Fruit fly (Drosophila melanogaster) whole organism, embryonic: ENCODE measurements around the gene CG32074.

Experiments used
- CG10366 ChIP-seq: fragments of 200-800 bp; sonication (Bioruptor generic); IDR thresholded peaks from 2 replicates; pipeline ENCODE4 v1.3.6; 2022; ENCODE audit warnings: missing biosample characterization, missing genetic modification characterization
- CG10654 ChIP-seq: fragments of 200-800 bp; sonication (Bioruptor generic); optimal IDR thresholded peaks from 2 replicates; lab custom pipeline; 2016; ENCODE audit warnings: missing biosample characterization, missing genetic modification characterization
- CG11695 ChIP-seq: fragments of 200-800 bp; sonication (Bioruptor generic); IDR thresholded peaks from 3 replicates; pipeline ENCODE4 v1.3.6; 2022; ENCODE audit warnings: missing biosample characterization, missing genetic modification characterization
- CG1233 ChIP-seq: fragments of 200-800 bp; sonication (Bioruptor generic); optimal IDR thresholded peaks from 4 replicates; lab custom pipeline; 2018; ENCODE audit warnings: missing biosample characterization, mild to moderate bottlenecking, missing genetic modification characterization
- CG12391 ChIP-seq: fragments of 200-800 bp; sonication (Bioruptor generic); optimal IDR thresholded peaks from 3 replicates; lab custom pipeline; 2018; ENCODE audit warnings: missing biosample characterization, mild to moderate bottlenecking, missing genetic modification characterization, moderate library complexity
- CG16779 ChIP-seq: fragments of 200-800 bp; sonication (Bioruptor generic); IDR thresholded peaks from 2 replicates; pipeline ENCODE4 v1.3.6; 2022; ENCODE audit warnings: missing biosample characterization, missing genetic modification characterization
- CG17612 ChIP-seq: fragments of 200-800 bp; sonication (Bioruptor generic); IDR thresholded peaks from 2 replicates; pipeline ENCODE4 v1.3.6; 2022; ENCODE audit warnings: missing biosample characterization, missing genetic modification characterization
- CG30431 ChIP-seq: fragments of 200-800 bp; sonication (Bioruptor generic); optimal IDR thresholded peaks from 2 replicates; lab custom pipeline; 2017; ENCODE audit warnings: missing biosample characterization, missing genetic modification characterization
- CG31365 ChIP-seq: fragments of 200-800 bp; sonication (Bioruptor generic); optimal IDR thresholded peaks from 2 replicates; lab custom pipeline; 2018; ENCODE audit warnings: missing biosample characterization, mild to moderate bottlenecking, missing genetic modification characterization
- CG31441 ChIP-seq: fragments of 200-800 bp; sonication (Bioruptor generic); IDR thresholded peaks from 2 replicates; pipeline ENCODE4 v1.3.6; 2022; ENCODE audit warnings: missing biosample characterization, missing genetic modification characterization
- CG3407 ChIP-seq: fragments of 200-800 bp; sonication (Bioruptor generic); optimal IDR thresholded peaks from 2 replicates; lab custom pipeline; 2018; ENCODE audit warnings: missing biosample characterization, mild to moderate bottlenecking, missing genetic modification characterization
- CG3838 ChIP-seq: fragments of 200-800 bp; sonication (Bioruptor generic); optimal IDR thresholded peaks from 3 replicates; lab custom pipeline; 2016; ENCODE audit warnings: missing biosample characterization, missing genetic modification characterization
- CG5245 ChIP-seq: fragments of 200-800 bp; sonication (Bioruptor generic); optimal IDR thresholded peaks from 3 replicates; lab custom pipeline; 2016; ENCODE audit warnings: missing biosample characterization, missing genetic modification characterization
- CG6813 ChIP-seq: fragments of 200-800 bp; sonication (Bioruptor generic); optimal IDR thresholded peaks from 2 replicates; lab custom pipeline; 2017; ENCODE audit warnings: missing biosample characterization, missing genetic modification characterization, mild to moderate bottlenecking, moderate library complexity, missing genetic modification reagents
- CG7357 ChIP-seq: fragments of 200-800 bp; sonication (Bioruptor generic); IDR thresholded peaks from 3 replicates; pipeline ENCODE4 v1.3.6; 2022; ENCODE audit warnings: missing biosample characterization, missing genetic modification characterization
- CG7963 ChIP-seq: fragments of 200-800 bp; sonication (Bioruptor generic); IDR thresholded peaks from 3 replicates; pipeline ENCODE4 v1.3.6; 2022; ENCODE audit warnings: missing biosample characterization, missing genetic modification characterization; ENCODE audit not compliant: partially characterized antibody
- CG9797 ChIP-seq: fragments of 200-800 bp; sonication (Bioruptor generic); optimal IDR thresholded peaks from 3 replicates; lab custom pipeline; 2018; ENCODE audit warnings: missing biosample characterization, mild to moderate bottlenecking, missing genetic modification characterization
- Chrac-16 ChIP-seq: fragments of 200-800 bp; sonication (Bioruptor generic); optimal IDR thresholded peaks from 3 replicates; lab custom pipeline; 2016; ENCODE audit warnings: missing biosample characterization, missing genetic modification characterization
- Dad ChIP-seq: fragments of 200-800 bp; sonication (Bioruptor generic); optimal IDR thresholded peaks from 3 replicates; lab custom pipeline; 2016; ENCODE audit warnings: missing biosample characterization, missing genetic modification characterization
- Dip3 ChIP-seq: fragments of 200-800 bp; sonication (Bioruptor generic); optimal IDR thresholded peaks from 3 replicates; lab custom pipeline; 2016; ENCODE audit warnings: missing biosample characterization, missing genetic modification characterization
- Dll ChIP-seq: fragments of 200-800 bp; sonication (Bioruptor generic); IDR thresholded peaks from 4 replicates; pipeline ENCODE4 v1.3.6; 2022; ENCODE audit warnings: missing biosample characterization, missing genetic modification characterization; ENCODE audit not compliant: partially characterized antibody
- Eip74EF ChIP-seq, 2 experiments: fragments of 200-800 bp in 1 of 2; fragments of >200 bp in 1 of 2; sonication (Bioruptor generic) in 1 of 2; optimal IDR thresholded peaks; 2 replicates each; lab custom pipeline; 2017 to 2019; ENCODE audit warnings: missing biosample characterization in 2 of 2, missing genetic modification characterization in 2 of 2, mild to moderate bottlenecking in 1 of 2, moderate library complexity in 1 of 2
- Fer3 ChIP-seq: fragments of 200-800 bp; sonication (Bioruptor generic); optimal IDR thresholded peaks from 2 replicates; lab custom pipeline; 2018; ENCODE audit warnings: missing biosample characterization, mild to moderate bottlenecking, missing genetic modification characterization, moderate library complexity
- HmgD ChIP-seq: fragments of 200-800 bp; sonication (Bioruptor generic); optimal IDR thresholded peaks from 3 replicates; lab custom pipeline; 2016; ENCODE audit warnings: missing biosample characterization, missing genetic modification characterization
- Lhr ChIP-seq: fragments of 200-800 bp; sonication (Bioruptor generic); optimal IDR thresholded peaks from 3 replicates; lab custom pipeline; 2017; ENCODE audit warnings: mild to moderate bottlenecking, missing biosample characterization, missing genetic modification reagents, missing genetic modification characterization
- Med ChIP-seq: fragments of 200-800 bp; sonication (Bioruptor generic); peaks from one replicate; lab custom pipeline; 2016; ENCODE audit warnings: missing biosample characterization, missing genetic modification characterization, mild to moderate bottlenecking, inconsistent platforms, moderate library complexity
- NFAT ChIP-seq: fragments of 200-800 bp; sonication (Bioruptor generic); IDR thresholded peaks from 2 replicates; pipeline ENCODE4 v1.3.6; 2022; ENCODE audit warnings: missing biosample characterization, missing genetic modification characterization
- Neu2 ChIP-seq: fragments of 200-800 bp; sonication (Bioruptor generic); optimal IDR thresholded peaks from 3 replicates; lab custom pipeline; 2016; ENCODE audit warnings: missing biosample characterization, missing genetic modification characterization, borderline replicate concordance
- Xrp1 ChIP-seq: fragments of 200-800 bp; sonication (Bioruptor generic); IDR thresholded peaks from 2 replicates; pipeline ENCODE4 v1.3.6; 2022; ENCODE audit warnings: missing biosample characterization, missing genetic modification characterization
- ab ChIP-seq: fragments of 200-800 bp; sonication (Bioruptor generic); optimal IDR thresholded peaks from 2 replicates; lab custom pipeline; 2016; ENCODE audit warnings: missing biosample characterization, missing genetic modification characterization
- abd-A ChIP-seq: fragments of 200-800 bp; sonication (Bioruptor generic); optimal IDR thresholded peaks from 3 replicates; lab custom pipeline; 2019; ENCODE audit warnings: missing biosample characterization, mild to moderate bottlenecking, missing genetic modification characterization, moderate library complexity
- btn ChIP-seq: fragments of 200-800 bp; sonication (Bioruptor generic); optimal IDR thresholded peaks from 2 replicates; lab custom pipeline; 2016; ENCODE audit warnings: missing biosample characterization, missing genetic modification characterization
- caup ChIP-seq: fragments of 200-800 bp; sonication (Bioruptor generic); optimal IDR thresholded peaks from 3 replicates; lab custom pipeline; 2017; ENCODE audit warnings: missing biosample characterization, mild to moderate bottlenecking, missing genetic modification characterization, moderate library complexity; ENCODE audit not compliant: severe bottlenecking
- chinmo ChIP-seq: fragments of 200-800 bp; sonication (Bioruptor generic); IDR thresholded peaks from 4 replicates; pipeline ENCODE4 v1.3.6; 2022; ENCODE audit warnings: missing biosample characterization, missing genetic modification characterization; ENCODE audit not compliant: partially characterized antibody
- dan ChIP-seq: fragments of 200-800 bp; sonication (Bioruptor generic); IDR thresholded peaks from 2 replicates; pipeline ENCODE4 v1.3.6; 2022; ENCODE audit warnings: missing biosample characterization, missing genetic modification characterization
- dm ChIP-seq: fragments of 200-800 bp; sonication (Bioruptor generic); optimal IDR thresholded peaks from 3 replicates; lab custom pipeline; 2016; ENCODE audit warnings: missing biosample characterization, missing genetic modification characterization
- fd3F ChIP-seq: fragments of 200-800 bp; sonication (Bioruptor generic); optimal IDR thresholded peaks from 2 replicates; lab custom pipeline; 2018; ENCODE audit warnings: missing biosample characterization, mild to moderate bottlenecking, missing genetic modification characterization, moderate library complexity
- gce ChIP-seq: fragments of 200-800 bp; sonication (Bioruptor generic); IDR thresholded peaks from 3 replicates; pipeline ENCODE4 v1.3.6; 2022; ENCODE audit warnings: missing biosample characterization, missing genetic modification characterization
- gfzf ChIP-seq: fragments of 200-800 bp; sonication (Bioruptor generic); optimal IDR thresholded peaks from 2 replicates; lab custom pipeline; 2016; ENCODE audit warnings: missing biosample characterization, mild to moderate bottlenecking, missing genetic modification characterization, moderate library complexity
- hth ChIP-seq: fragments of >200 bp; optimal IDR thresholded peaks from 2 replicates; lab custom pipeline; 2017; ENCODE audit warnings: inconsistent platforms
- knrl ChIP-seq: fragments of 200-800 bp; sonication (Bioruptor generic); IDR thresholded peaks from 3 replicates; pipeline ENCODE4 v1.3.6; 2022; ENCODE audit warnings: missing biosample characterization, missing genetic modification characterization; ENCODE audit not compliant: partially characterized antibody
- luna ChIP-seq: fragments of 200-800 bp; sonication (Bioruptor generic); optimal IDR thresholded peaks from 2 replicates; lab custom pipeline; 2016; ENCODE audit warnings: missing biosample characterization, missing genetic modification characterization
- sna ChIP-seq: fragments of 200-800 bp; sonication (Bioruptor generic); IDR thresholded peaks from 2 replicates; pipeline ENCODE4 v1.3.6; 2022; ENCODE audit warnings: missing biosample characterization, missing genetic modification characterization; ENCODE audit not compliant: partially characterized antibody
- so ChIP-seq: fragments of 200-800 bp; sonication (Bioruptor generic); IDR thresholded peaks from 3 replicates; pipeline ENCODE4 v1.3.6; 2022; ENCODE audit warnings: missing biosample characterization, missing genetic modification characterization
- sug ChIP-seq: fragments of 200-800 bp; optimal IDR thresholded peaks from 2 replicates; lab custom pipeline; 2019; ENCODE audit warnings: missing biosample characterization, mild to moderate bottlenecking, missing genetic modification characterization, moderate library complexity
- tgo ChIP-seq: fragments of 200-800 bp; sonication (Bioruptor generic); IDR thresholded peaks from 3 replicates; pipeline ENCODE4 v1.3.6; 2022; ENCODE audit warnings: missing biosample characterization, missing genetic modification characterization
- trh ChIP-seq: fragments of 200-800 bp; sonication (Bioruptor generic); optimal IDR thresholded peaks from 2 replicates; lab custom pipeline; 2016; ENCODE audit warnings: missing biosample characterization, missing genetic modification characterization
- tx ChIP-seq: fragments of 200-800 bp; sonication (Bioruptor generic); optimal IDR thresholded peaks from 2 replicates; lab custom pipeline; 2016; ENCODE audit warnings: missing biosample characterization, missing genetic modification characterization
- wek ChIP-seq: fragments of 200-800 bp; sonication (Bioruptor generic); optimal IDR thresholded peaks from 3 replicates; lab custom pipeline; 2018; ENCODE audit warnings: missing biosample characterization, mild to moderate bottlenecking, missing genetic modification characterization, moderate library complexity
- yki ChIP-seq: fragments of >200 bp; optimal IDR thresholded peaks from 3 replicates; lab custom pipeline; 2018

CG32074 gene

DNA sequence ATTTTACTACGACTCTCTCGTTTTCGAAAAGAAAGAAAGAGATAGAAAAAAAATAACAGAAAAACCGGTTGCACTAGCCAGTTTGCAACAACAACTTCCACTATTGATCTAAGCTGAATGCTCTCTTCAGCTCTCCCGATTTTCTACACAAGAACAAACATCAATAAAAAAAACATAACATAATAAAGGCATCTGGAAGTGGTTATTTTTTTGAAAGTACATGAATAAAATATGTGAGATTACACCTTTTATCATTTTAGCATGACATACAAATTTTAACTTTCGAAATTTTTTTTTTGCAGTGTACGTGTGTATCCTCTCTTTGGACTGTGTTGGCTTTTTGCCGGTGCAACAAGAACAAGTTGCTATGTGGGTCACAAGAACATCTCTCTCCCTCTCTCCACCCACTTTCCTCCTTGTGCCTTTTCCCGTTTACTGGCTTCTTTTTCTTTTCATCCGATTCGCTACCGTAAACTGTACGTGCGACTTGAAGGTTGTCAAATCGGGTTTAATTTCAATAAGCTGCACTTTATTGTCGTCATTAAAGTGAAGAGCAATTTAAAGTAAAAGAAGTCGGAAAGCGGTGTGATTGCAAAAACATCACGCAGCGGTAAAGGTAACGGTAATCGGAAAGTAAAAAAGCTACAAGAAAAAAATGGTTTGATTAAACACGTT is 47.4 kb downstream of the CG32074 start (continued):
- peak; percentile 93 for TF ChIP-seq CG6813 (GFP tag; lab: Kevin White, UChicago)
- peak; percentile 78 for TF ChIP-seq wek (GFP tag; lab: Kevin White, UChicago)
- peak; percentile 89 for TF ChIP-seq Dip3 (GFP tag; lab: Kevin White, UChicago)
- peak; percentile 95 for TF ChIP-seq Chrac-16 (GFP tag; lab: Kevin White, UChicago)
- TF ChIP-seq Med (GFP tag; lab: Kevin White, UChicago) = peak; percentile 99
- TF ChIP-seq sna (GFP tag; lab: Robert Waterston, UW) = no peak
- TF ChIP-seq CG1233 (GFP tag; lab: Kevin White, UChicago) = peak; percentile 95
- TF ChIP-seq gfzf (GFP tag; lab: Kevin White, UChicago) = peak; percentile 19
- no peak for TF ChIP-seq Dll (GFP tag; lab: Robert Waterston, UW)
- peak in 1 of 2 experiments; percentile 98 for TF ChIP-seq Eip74EF (GFP tag; optimal IDR thresholded peaks at IDR 0.05; lab: Kevin White, UChicago)
- peak; percentile 95 for TF ChIP-seq tgo (GFP tag; lab: Robert Waterston, UW)
- peak; percentile 94 for TF ChIP-seq CG3407 (GFP tag; lab: Kevin White, UChicago)
- TF ChIP-seq Fer3 (tag; lab: Kevin White, UChicago) = peak; percentile 91
- TF ChIP-seq NFAT (GFP tag; lab: Robert Waterston, UW) = peak; percentile 86
- peak; percentile 94 for TF ChIP-seq dm (GFP tag; lab: Kevin White, UChicago)
- peak; percentile 97 for TF ChIP-seq CG31441 (GFP tag; lab: Robert Waterston, UW)
- TF ChIP-seq dan (GFP tag; lab: Robert Waterston, UW) = peak; percentile 87
- TF ChIP-seq CG3838 (GFP tag; lab: Kevin White, UChicago) = peak; percentile 92
- TF ChIP-seq CG10654 = peak; percentile 92
- peak; percentile 94 for TF ChIP-seq CG11695 (GFP tag; lab: Robert Waterston, UW)
- no peak for TF ChIP-seq yki (lab: Kevin White, UChicago)
- no peak for TF ChIP-seq abd-A (tag; lab: Kevin White, UChicago)
- TF ChIP-seq fd3F (GFP tag; lab: Kevin White, UChicago) = peak; percentile 89
- peak; percentile 75 for TF ChIP-seq sug
- no peak for TF ChIP-seq knrl (GFP tag; lab: Robert Waterston, UW)
- peak; percentile 93 for TF ChIP-seq Lhr (GFP tag; lab: Kevin White, UChicago)
- TF ChIP-seq Neu2 (GFP tag; lab: Kevin White, UChicago) = peak; percentile 86
- peak; percentile 46 for TF ChIP-seq CG9797 (GFP tag; lab: Kevin White, UChicago)
- TF ChIP-seq chinmo (GFP tag; lab: Robert Waterston, UW) = peak; percentile 73; the same call in 1 of the 4 replicates
- peak; percentile 97 for TF ChIP-seq gce (GFP tag; lab: Robert Waterston, UW)
- TF ChIP-seq ab (GFP tag; lab: Kevin White, UChicago) = peak; percentile 86
- TF ChIP-seq hth (lab: Kevin White, UChicago) = no peak
- TF ChIP-seq so (GFP tag; lab: Robert Waterston, UW) = peak; percentile 97
- peak; percentile 92 for TF ChIP-seq caup
- TF ChIP-seq CG17612 (GFP tag; lab: Robert Waterston, UW) = peak; percentile 82
- peak; percentile 93 for TF ChIP-seq trh
- peak; percentile 87; the same call in 2 of the 3 replicates for TF ChIP-seq CG7357
- TF ChIP-seq CG16779 = peak; percentile 73
- peak; percentile 82 for TF ChIP-seq HmgD
- peak; percentile 98 for TF ChIP-seq CG12391 (tag; lab: Kevin White, UChicago)
- peak; percentile 76 for TF ChIP-seq CG31365 (tag; lab: Kevin White, UChicago)
- peak; percentile 98 for TF ChIP-seq Xrp1 (GFP tag; lab: Robert Waterston, UW)
- peak; percentile 92 for TF ChIP-seq CG30431 (GFP tag; lab: Kevin White, UChicago)
- peak; percentile 96 for TF ChIP-seq Dad (GFP tag; lab: Kevin White, UChicago)
- peak; percentile 93 for TF ChIP-seq tx (GFP tag; lab: Kevin White, UChicago)
- TF ChIP-seq CG7963 = no peak
- peak; percentile 37 for TF ChIP-seq luna (GFP tag; lab: Kevin White, UChicago)
- TF ChIP-seq CG10366 = peak; percentile 96
- TF ChIP-seq CG5245 (GFP tag; lab: Kevin White, UChicago) = peak; percentile 96
- TF ChIP-seq btn = peak; percentile 96
